Worm (Caenorhabditis elegans) whole organism, young adult: ENCODE measurements around the gene W09D6.4.

ENCODE experiments used
- B0035.1 ChIP-seq: sonication (generic microtip); optimal IDR thresholded peaks from 2 replicates; lab custom pipeline; 2016; ENCODE audit warnings: missing genetic modification characterization, mild to moderate bottlenecking, missing compliant biosample characterization, missing genotype, missing genetic modification reagents
- B0261.1 ChIP-seq: sonication (generic microtip); optimal IDR thresholded peaks from 2 replicates; lab custom pipeline; 2016; ENCODE audit warnings: mild to moderate bottlenecking, missing genetic modification characterization, moderate library complexity, missing compliant biosample characterization
- F10E7.11 ChIP-seq: sonication (generic microtip); optimal IDR thresholded peaks from 2 replicates; lab custom pipeline; 2017; ENCODE audit warnings: mild to moderate bottlenecking, missing genetic modification characterization, moderate library complexity, missing compliant biosample characterization
- F33H1.4 ChIP-seq: fragments of 200-800 bp; sonication (Bioruptor generic); IDR thresholded peaks from 2 replicates; pipeline ENCODE4 v1.3.6; 2022; ENCODE audit warnings: missing genetic modification reagents, missing genetic modification characterization, missing compliant biosample characterization
- F37B4.10 ChIP-seq: fragments of 200-800 bp; sonication (Bioruptor generic); IDR thresholded peaks from 2 replicates; pipeline ENCODE4 v1.3.6; 2022; ENCODE audit warnings: missing genetic modification characterization, missing compliant biosample characterization
- F55B11.4 ChIP-seq: sonication (generic microtip); optimal IDR thresholded peaks from 2 replicates; lab custom pipeline; 2016; ENCODE audit warnings: missing compliant biosample characterization, missing genetic modification characterization, borderline replicate concordance; ENCODE audit not compliant: insufficient read depth
- F57C9.4 ChIP-seq: sonication (generic microtip); optimal IDR thresholded peaks from 2 replicates; lab custom pipeline; 2017; ENCODE audit warnings: mild to moderate bottlenecking, missing genetic modification characterization, missing compliant biosample characterization
- K11D2.4 ChIP-seq: fragments of 200-800 bp; sonication (Bioruptor generic); IDR thresholded peaks from 2 replicates; pipeline ENCODE4 v1.3.6; 2022; ENCODE audit warnings: missing genetic modification reagents, missing genetic modification characterization, missing compliant biosample characterization
- T26A5.8 ChIP-seq: sonication (generic microtip); optimal IDR thresholded peaks from 2 replicates; lab custom pipeline; 2016; ENCODE audit warnings: missing genetic modification characterization, missing compliant biosample characterization
- Y56A3A.18 ChIP-seq: fragments of 200-800 bp; sonication (Bioruptor generic); IDR thresholded peaks from 2 replicates; pipeline ENCODE4 v1.3.6; 2022; ENCODE audit warnings: missing genetic modification reagents, missing genetic modification characterization, missing compliant biosample characterization
- akir-1 ChIP-seq: fragments of 200-800 bp; sonication (Bioruptor generic); optimal IDR thresholded peaks from 2 replicates; lab custom pipeline; 2018; ENCODE audit warnings: mild to moderate bottlenecking, missing genetic modification characterization, moderate library complexity, missing compliant biosample characterization
- aptf-2 ChIP-seq: fragments of 200-800 bp; sonication (Bioruptor generic); conservative IDR thresholded peaks from 2 replicates; pipeline ENCODE4 v1.3.6; 2022; ENCODE audit warnings: missing genetic modification reagents, missing genetic modification characterization, missing compliant biosample characterization
- atf-7 ChIP-seq: sonication (generic microtip); optimal IDR thresholded peaks from 2 replicates; lab custom pipeline; 2017; ENCODE audit warnings: mild to moderate bottlenecking, missing genetic modification characterization, missing compliant biosample characterization
- athp-1 ChIP-seq: sonication (generic microtip); optimal IDR thresholded peaks from 2 replicates; lab custom pipeline; 2017; ENCODE audit warnings: mild to moderate bottlenecking, missing genetic modification characterization, missing compliant biosample characterization
- ccch-3 ChIP-seq: fragments of 200-800 bp; sonication (Bioruptor generic); optimal IDR thresholded peaks from 2 replicates; lab custom pipeline; 2018; ENCODE audit warnings: mild to moderate bottlenecking, missing genetic modification characterization, missing compliant biosample characterization
- cebp-1 ChIP-seq, 2 experiments: fragments of 200-800 bp in 1 of 2; sonication (Bioruptor generic) in 1 of 2; sonication (generic microtip) in 1 of 2; IDR thresholded peaks in 1 of 2; optimal IDR thresholded peaks in 1 of 2; 2 replicates each; pipeline versions ENCODE4 v1.3.6 to Lab custom; 2017 to 2022; ENCODE audit warnings: missing compliant biosample characterization in 2 of 2, missing genetic modification characterization in 2 of 2, mild to moderate bottlenecking in 1 of 2, missing genetic modification reagents in 1 of 2, moderate library complexity in 1 of 2
- cebp-2 ChIP-seq: fragments of 200-800 bp; sonication (Bioruptor generic); IDR thresholded peaks from 2 replicates; pipeline ENCODE4 v1.3.6; 2022; ENCODE audit warnings: missing genetic modification characterization, missing compliant biosample characterization
- ceh-79 ChIP-seq: sonication (generic microtip); optimal IDR thresholded peaks from 2 replicates; lab custom pipeline; 2017; ENCODE audit warnings: mild to moderate bottlenecking, missing genetic modification characterization, missing compliant biosample characterization
- chd-7 ChIP-seq: sonication (generic microtip); optimal IDR thresholded peaks from 2 replicates; lab custom pipeline; 2016; ENCODE audit warnings: mild to moderate bottlenecking, missing genetic modification characterization, moderate library complexity, missing compliant biosample characterization
- die-1 ChIP-seq: sonication (generic microtip); optimal IDR thresholded peaks from 2 replicates; lab custom pipeline; 2016; ENCODE audit warnings: missing genotype, mild to moderate bottlenecking, missing genetic modification characterization, missing compliant biosample characterization
- dpff-1 ChIP-seq: sonication (generic microtip); optimal IDR thresholded peaks from 2 replicates; lab custom pipeline; 2017; ENCODE audit warnings: mild to moderate bottlenecking, missing genetic modification characterization, missing compliant biosample characterization
- dpl-1 ChIP-seq: fragments of 150-350 bp; optimal IDR thresholded peaks from 2 replicates; lab custom pipeline; 2014; ENCODE audit warnings: missing biosample characterization, missing genetic modification reagents, missing genetic modification characterization
- egrh-3 ChIP-seq: fragments of 200-800 bp; sonication (Bioruptor generic); IDR thresholded peaks from 2 replicates; pipeline ENCODE4 v1.3.6; 2022; ENCODE audit warnings: missing genetic modification reagents, missing genetic modification characterization, missing compliant biosample characterization
- fkh-3 ChIP-seq: sonication (generic microtip); optimal IDR thresholded peaks from 2 replicates; lab custom pipeline; 2016; ENCODE audit warnings: mild to moderate bottlenecking, missing genetic modification characterization, missing compliant biosample characterization
- him-1 ChIP-seq: sonication (generic microtip); optimal IDR thresholded peaks from 2 replicates; lab custom pipeline; 2016; ENCODE audit warnings: missing genotype, missing genetic modification reagents, missing genetic modification characterization, missing compliant biosample characterization
- hrde-1 ChIP-seq: sonication (generic microtip); optimal IDR thresholded peaks from 2 replicates; lab custom pipeline; 2016; ENCODE audit warnings: missing genetic modification characterization, mild to moderate bottlenecking, missing compliant biosample characterization, moderate library complexity, missing genotype, missing genetic modification reagents, borderline replicate concordance
- hsf-1 ChIP-seq: fragments of 200-800 bp; sonication (Bioruptor generic); IDR thresholded peaks from 2 replicates; pipeline ENCODE4 v1.3.6; 2022; ENCODE audit warnings: missing genetic modification reagents, missing genetic modification characterization, missing compliant biosample characterization
- let-607 ChIP-seq, 2 experiments: fragments of 200-800 bp in 1 of 2; sonication (Bioruptor generic) in 1 of 2; sonication (generic microtip) in 1 of 2; optimal IDR thresholded peaks; 2 replicates each; lab custom pipeline; 2016 to 2018; ENCODE audit warnings: mild to moderate bottlenecking in 2 of 2, missing compliant biosample characterization in 2 of 2, missing genetic modification characterization in 2 of 2, moderate library complexity in 2 of 2, missing genotype in 1 of 2
- lin-54 ChIP-seq: fragments of 200-800 bp; sonication (Bioruptor generic); optimal IDR thresholded peaks from 2 replicates; lab custom pipeline; 2018; ENCODE audit warnings: mild to moderate bottlenecking, missing genetic modification characterization, missing compliant biosample characterization
- lir-1 ChIP-seq: fragments of 200-800 bp; sonication (Bioruptor generic); conservative IDR thresholded peaks from 2 replicates; pipeline ENCODE4 v1.3.6; 2022; ENCODE audit warnings: missing genetic modification reagents, missing genetic modification characterization, missing compliant biosample characterization
- madf-6 ChIP-seq: fragments of 200-800 bp; sonication (Bioruptor generic); IDR thresholded peaks from 2 replicates; pipeline ENCODE4 v1.3.6; 2022; ENCODE audit warnings: missing genetic modification reagents, missing genetic modification characterization, missing compliant biosample characterization
- mcd-1 ChIP-seq: fragments of 200-800 bp; sonication (Bioruptor generic); IDR thresholded peaks from 2 replicates; pipeline ENCODE4 v1.3.6; 2022; ENCODE audit warnings: missing genetic modification reagents, missing genetic modification characterization, missing compliant biosample characterization
- mes-4 ChIP-seq: sonication (generic microtip); optimal IDR thresholded peaks from 2 replicates; lab custom pipeline; 2016; ENCODE audit warnings: missing genotype, missing genetic modification characterization, missing compliant biosample characterization
- mxl-1 ChIP-seq: sonication (generic microtip); optimal IDR thresholded peaks from 2 replicates; lab custom pipeline; 2016; ENCODE audit warnings: missing genetic modification characterization, missing compliant biosample characterization
- nhr-179 ChIP-seq: sonication (generic microtip); optimal IDR thresholded peaks from 2 replicates; lab custom pipeline; 2016; ENCODE audit warnings: mild to moderate bottlenecking, missing genetic modification characterization, missing compliant biosample characterization
- nhr-27 ChIP-seq: fragments of 200-800 bp; sonication (Bioruptor generic); optimal IDR thresholded peaks from 2 replicates; lab custom pipeline; 2018; ENCODE audit warnings: mild to moderate bottlenecking, missing genetic modification characterization, moderate library complexity, missing compliant biosample characterization
- rec-8 ChIP-seq, 2 experiments: sonication (generic microtip); optimal IDR thresholded peaks; 2 replicates each; lab custom pipeline; 2016; ENCODE audit warnings: mild to moderate bottlenecking in 2 of 2, missing genetic modification characterization in 2 of 2, missing genetic modification reagents in 2 of 2, missing genotype in 2 of 2, missing biosample characterization in 1 of 2, missing compliant biosample characterization in 1 of 2, moderate library complexity in 1 of 2
- sdz-38 ChIP-seq: sonication (generic microtip); optimal IDR thresholded peaks from 2 replicates; lab custom pipeline; 2016; ENCODE audit warnings: missing genotype, missing genetic modification characterization, missing compliant biosample characterization
- snpc-1.3 ChIP-seq: sonication (generic microtip); optimal IDR thresholded peaks from 2 replicates; lab custom pipeline; 2017; ENCODE audit warnings: missing genetic modification characterization, mild to moderate bottlenecking, missing compliant biosample characterization, antibody characterized with exemption, moderate library complexity, missing genotype, missing genetic modification reagents; ENCODE audit not compliant: insufficient read depth
- sptf-2 ChIP-seq: fragments of 200-800 bp; sonication (Bioruptor generic); optimal IDR thresholded peaks from 2 replicates; lab custom pipeline; 2018; ENCODE audit warnings: mild to moderate bottlenecking, missing genetic modification characterization, missing compliant biosample characterization
- unc-130 ChIP-seq: sonication (generic microtip); optimal IDR thresholded peaks from 2 replicates; lab custom pipeline; 2016; ENCODE audit warnings: missing genetic modification reagents, missing genetic modification characterization, missing compliant biosample characterization
- ztf-26 ChIP-seq: sonication (generic microtip); optimal IDR thresholded peaks from 2 replicates; lab custom pipeline; 2017; ENCODE audit warnings: missing genetic modification characterization, missing compliant biosample characterization
- ztf-3 ChIP-seq: fragments of 200-800 bp; sonication (Bioruptor generic); optimal IDR thresholded peaks from 2 replicates; lab custom pipeline; 2018; ENCODE audit warnings: mild to moderate bottlenecking, missing genetic modification characterization, missing compliant biosample characterization
- ztf-6 ChIP-seq: fragments of 200-800 bp; sonication (Bioruptor generic); IDR thresholded peaks from 2 replicates; pipeline ENCODE4 v1.3.6; 2022; ENCODE audit warnings: missing genetic modification reagents, missing genetic modification characterization, missing compliant biosample characterization

W09D6.4 gene

ce11 chrIII:11087442-11087841 is 7.9 kb downstream of the W09D6.4 start (continued):
- TF ChIP-seq mxl-1 (tag; lab: Kevin White, UChicago) (no peak), hsf-1 (GFP tag; lab: Robert Waterston, UW) (no peak), chd-7 (no peak)

ce11 chrIII:11088187-11088586 is 8.6 kb downstream of the W09D6.4 start, which contains the start of gene W09D6.5:
Gene W09D6.5 (plus strand): TSS chrIII:11088487.
- TF ChIP-seq nhr-179 (no peak), Y56A3A.18 (GFP tag; lab: Robert Waterston, UW) (no peak), egrh-3 (no peak), snpc-1.3 (tag; lab: Kevin White, UChicago) (no peak), atf-7 (tag; lab: Kevin White, UChicago) (no peak), athp-1 (no peak), lin-54 (GFP tag; lab: Kevin White, UChicago) (no peak), ccch-3 (GFP tag; lab: Kevin White, UChicago) (no peak), madf-6 (GFP tag; lab: Robert Waterston, UW) (no peak), cebp-1 (GFP tag; IDR thresholded peaks at IDR 0.05; lab: Robert Waterston, UW) (no peak), cebp-1 (tag; optimal IDR thresholded peaks at IDR 0.05; lab: Kevin White, UChicago) (no peak)
- TF ChIP-seq, all 124 proteins: peak for 0

ce11 chrIII:11090112-11090648 is 10.6 kb downstream of the W09D6.4 start:
- TF ChIP-seq ztf-26 (tag; lab: Kevin White, UChicago) (peak; percentile 26), fkh-3 (tag; lab: Kevin White, UChicago) (peak; percentile 13), F33H1.4 (GFP tag; lab: Robert Waterston, UW) (peak; percentile 65), ztf-3 (GFP tag; lab: Kevin White, UChicago) (peak; percentile 1), atf-7 (tag; lab: Kevin White, UChicago) (peak; percentile 35), mes-4 (tag; lab: Kevin White, UChicago) (peak; percentile 35), F55B11.4 (tag; lab: Kevin White, UChicago) (no peak), akir-1 (no peak), sptf-2 (GFP tag; lab: Kevin White, UChicago) (no peak), die-1 (tag; lab: Kevin White, UChicago) (peak; percentile 43), nhr-27 (tag; lab: Kevin White, UChicago) (no peak), hrde-1 (tag; lab: Kevin White, UChicago) (peak; percentile 41), lir-1 (peak; percentile 67; the same call in 1 of the 2 replicates), lin-54 (GFP tag; lab: Kevin White, UChicago) (peak; percentile 32), rec-8 (tag; optimal IDR thresholded peaks at IDR 0.05; lab: Kevin White, UChicago) (peak in 1 of 2 experiments; percentile 4), B0261.1 (tag; lab: Kevin White, UChicago) (no peak), chd-7 (peak; percentile 79), cebp-2 (GFP tag; lab: Robert Waterston, UW) (no peak), him-1 (tag; lab: Kevin White, UChicago) (peak; percentile 59), ztf-6 (GFP tag; lab: Robert Waterston, UW) (no peak), aptf-2 (GFP tag; lab: Robert Waterston, UW) (0 out of 2 replicates have a peak, but pooled peaks have one; percentile 34), B0035.1 (no peak), mcd-1 (GFP tag; lab: Robert Waterston, UW) (peak; percentile 62), sdz-38 (tag; lab: Kevin White, UChicago) (no peak), ccch-3 (GFP tag; lab: Kevin White, UChicago) (no peak), F37B4.10 (GFP tag; lab: Robert Waterston, UW) (0 out of 2 replicates have a peak, but pooled peaks have one; percentile 12), unc-130 (GFP tag; lab: Kevin White, UChicago) (peak; percentile 52), dpl-1 (GFP tag; lab: Kevin White, UChicago) (no peak), dpff-1 (tag; lab: Kevin White, UChicago) (peak; percentile 31), F57C9.4 (tag; lab: Kevin White, UChicago) (peak; percentile 9), K11D2.4 (GFP tag; lab: Robert Waterston, UW) (no peak), let-607 (tag; optimal IDR thresholded peaks at IDR 0.05; lab: Kevin White, UChicago) (no peak), T26A5.8 (tag; lab: Kevin White, UChicago) (peak; percentile 32), F10E7.11 (tag; lab: Kevin White, UChicago) (peak; percentile 29), ceh-79 (tag; lab: Kevin White, UChicago) (no peak)
